Worm (Caenorhabditis elegans): Measurements from ENCODE around the gene alh-1.

- no peak for TF ChIP-seq aly-2 (tag; optimal IDR thresholded peaks at IDR 0.05)
- no peak for TF ChIP-seq pqm-1 (tag; optimal IDR thresholded peaks at IDR 0.05)
- no peak for TF ChIP-seq ztf-4 (tag; optimal IDR thresholded peaks at IDR 0.05)
- no peak for TF ChIP-seq mdl-1 (tag; optimal IDR thresholded peaks at IDR 0.05)
- no peak for TF ChIP-seq nhr-76 (tag; optimal IDR thresholded peaks at IDR 0.05)
- TF ChIP-seq ceh-82 (tag; optimal IDR thresholded peaks at IDR 0.05): no peak
- TF ChIP-seq snpc-4 (tag; optimal IDR thresholded peaks at IDR 0.05): no peak
- no peak for TF ChIP-seq zag-1 (tag; optimal IDR thresholded peaks at IDR 0.05)
These were observed 6.1 kb upstream of the alh-1 start, which contains the start of gene C45G9.12 for ce11 chrIII:5071509-5071908.

All from whole organism, L3 larva.